Worm (Caenorhabditis elegans) whole organism, L3 larva: ENCODE data around the gene Y79H2A.2.

Source experiments
- aly-2 ChIP-seq: fragments of 150-350 bp; optimal IDR thresholded peaks from 2 replicates; lab custom pipeline; 2014; ENCODE audit warnings: missing biosample characterization, missing genetic modification characterization
- daf-12 ChIP-seq: fragments of 150-350 bp; optimal IDR thresholded peaks from 2 replicates; lab custom pipeline; 2014; ENCODE audit warnings: missing biosample characterization, missing genetic modification reagents, missing genetic modification characterization
- elt-1 ChIP-seq: fragments of 150-350 bp; optimal IDR thresholded peaks from 2 replicates; lab custom pipeline; 2014; ENCODE audit warnings: missing biosample characterization, missing genetic modification characterization
- fkh-10 ChIP-seq: sonication (generic microtip); optimal IDR thresholded peaks from 2 replicates; lab custom pipeline; 2017; ENCODE audit warnings: missing biosample characterization, missing genetic modification reagents, missing genetic modification characterization
- fos-1 ChIP-seq: fragments of 150-350 bp; optimal IDR thresholded peaks from 2 replicates; lab custom pipeline; 2014; ENCODE audit warnings: missing biosample characterization, missing genetic modification characterization
- mdl-1 ChIP-seq: fragments of 150-350 bp; optimal IDR thresholded peaks from 2 replicates; lab custom pipeline; 2014; ENCODE audit warnings: missing biosample characterization, missing genetic modification characterization
- nhr-11 ChIP-seq: fragments of 150-350 bp; optimal IDR thresholded peaks from 2 replicates; lab custom pipeline; 2014; ENCODE audit warnings: missing biosample characterization, missing genetic modification characterization
- nhr-237 ChIP-seq: fragments of 150-350 bp; optimal IDR thresholded peaks from 2 replicates; lab custom pipeline; 2014; ENCODE audit warnings: missing biosample characterization, missing genetic modification characterization
- nhr-28 ChIP-seq: fragments of 150-350 bp; optimal IDR thresholded peaks from 2 replicates; lab custom pipeline; 2014; ENCODE audit warnings: missing biosample characterization, missing genetic modification characterization
- pha-4 ChIP-seq: fragments of 150-350 bp; optimal IDR thresholded peaks from 2 replicates; lab custom pipeline; 2014; ENCODE audit warnings: missing biosample characterization, missing genetic modification reagents, missing genetic modification characterization
- sea-2 ChIP-seq: fragments of 150-350 bp; sonication (generic microtip); optimal IDR thresholded peaks from 4 replicates; lab custom pipeline; 2014; ENCODE audit warnings: missing biosample characterization, missing genetic modification reagents, missing genetic modification characterization
- zag-1 ChIP-seq: fragments of 150-350 bp; optimal IDR thresholded peaks from 2 replicates; lab custom pipeline; 2014; ENCODE audit warnings: missing biosample characterization, missing genetic modification characterization

DNA sequence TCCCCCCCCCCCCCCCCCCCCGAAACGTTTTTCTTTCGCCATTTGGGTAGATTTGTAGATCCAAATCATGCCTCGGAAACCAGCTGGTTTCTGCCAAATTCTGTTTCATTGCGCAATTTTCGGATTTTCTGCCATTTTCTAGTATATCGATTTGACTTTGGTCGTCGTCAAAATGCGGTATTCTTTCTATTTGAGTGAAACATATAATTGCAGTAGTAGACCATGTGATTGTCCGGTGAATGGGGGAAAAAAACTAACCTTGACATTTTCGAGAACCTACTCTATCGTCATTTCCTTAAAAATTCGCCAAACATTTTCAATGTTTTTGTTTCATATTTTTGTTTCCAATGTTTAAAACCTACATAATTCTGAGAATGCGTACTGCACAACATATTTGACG is 15.0 kb downstream of the Y79H2A.2 start:
- TF ChIP-seq nhr-28 (tag; lab: Kevin White, UChicago) = no peak
- TF ChIP-seq fkh-10 = no peak
- no peak for TF ChIP-seq mdl-1 (tag; lab: Kevin White, UChicago)
- TF ChIP-seq pha-4 (tag; lab: Kevin White, UChicago) = no peak
- no peak for TF ChIP-seq nhr-11 (tag; lab: Kevin White, UChicago)
- TF ChIP-seq daf-12 (tag; lab: Kevin White, UChicago) = no peak
- TF ChIP-seq aly-2 (tag; lab: Kevin White, UChicago) = no peak
- no peak for TF ChIP-seq sea-2 (GFP tag; lab: Kevin White, UChicago)
- no peak for TF ChIP-seq fos-1 (tag; lab: Kevin White, UChicago)
- TF ChIP-seq elt-1 (tag; lab: Kevin White, UChicago) = no peak
- no peak for TF ChIP-seq zag-1 (tag; lab: Kevin White, UChicago)
- no peak for TF ChIP-seq nhr-237 (tag; lab: Kevin White, UChicago)
